Worm (Caenorhabditis elegans) whole organism, L2 larva: ENCODE results near the gene C17B7.12.
"Not testable (repeated sequence)": the region's sequence is repeated elsewhere in the genome, so short reads cannot be mapped to it uniquely, and the experiment has no call there.

Experiments used
- C34F6.9 ChIP-seq: fragments of 150-350 bp; optimal IDR thresholded peaks from 2 replicates; lab custom pipeline; 2014; ENCODE audit warnings: missing biosample characterization, missing genetic modification characterization
- lsy-2 ChIP-seq, 2 experiments: fragments of 150-350 bp in 1 of 2; sonication (generic microtip) in 1 of 2; optimal IDR thresholded peaks; 2 replicates each; lab custom pipeline; 2014 to 2017; ENCODE audit warnings: missing biosample characterization in 2 of 2, missing genetic modification characterization in 2 of 2
- mab-5 ChIP-seq: fragments of 150-350 bp; optimal IDR thresholded peaks from 2 replicates; lab custom pipeline; 2014; ENCODE audit warnings: missing biosample characterization, missing genetic modification characterization
- mdl-1 ChIP-seq, 2 experiments: fragments of 150-350 bp in 1 of 2; sonication (generic microtip) in 1 of 2; optimal IDR thresholded peaks; 2 replicates each; lab custom pipeline; 2017; ENCODE audit warnings: missing biosample characterization in 2 of 2, missing genetic modification characterization in 2 of 2
- nhr-6 ChIP-seq: fragments of 150-350 bp; optimal IDR thresholded peaks from 2 replicates; lab custom pipeline; 2014; ENCODE audit warnings: missing biosample characterization, missing genetic modification characterization
- skn-1 ChIP-seq: sonication (generic microtip); optimal IDR thresholded peaks from 2 replicates; lab custom pipeline; 2017; ENCODE audit warnings: missing biosample characterization, missing genetic modification characterization
- sma-9 ChIP-seq, 2 experiments: fragments of 150-350 bp in 1 of 2; sonication (generic microtip) in 1 of 2; optimal IDR thresholded peaks; 2 replicates each; lab custom pipeline; 2014 to 2016; ENCODE audit warnings: missing genetic modification characterization in 2 of 2, mild to moderate bottlenecking in 1 of 2, missing biosample characterization in 1 of 2, missing compliant biosample characterization in 1 of 2, missing genetic modification reagents in 1 of 2, moderate library complexity in 1 of 2

The C17B7.12 gene

ce11 chrV:3398314-3398713 is 45.3 kb downstream of the C17B7.12 start, which contains the start of gene T20D4.11:
TSS of gene T20D4.11 (plus strand) at chrV:3398690.
- TF ChIP-seq C34F6.9 (peak; percentile 0), lsy-2 (tag; optimal IDR thresholded peaks at IDR 0.05; lab: Kevin White, UChicago) (peak in 1 of 2 experiments; percentile 32), mab-5 (no peak), sma-9 (GFP tag; optimal IDR thresholded peaks at IDR 0.05; lab: Kevin White, UChicago) (peak; percentile 77), sma-9 (tag; optimal IDR thresholded peaks at IDR 0.05; lab: Kevin White, UChicago) (no peak)
- TF ChIP-seq, all 48 proteins: peak for 3

- not testable (repeated sequence) for TF ChIP-seq skn-1; mdl-1 (tag; optimal IDR thresholded peaks at IDR 0.05; lab: Kevin White, UChicago); nhr-6 (tag; lab: Kevin White, UChicago)
Measured at ce11 chrV:3399952-3400351, 46.9 kb downstream of the C17B7.12 start, which contains the start of gene T20D4.10. TSS of gene T20D4.10 (plus strand) at chrV:3400252.
